Worm (Caenorhabditis elegans) whole organism, L1 larva: Measurements from ENCODE around the gene F28A12.10.

Experiments
- dsc-1 ChIP-seq: sonication (generic microtip); optimal IDR thresholded peaks from 2 replicates; lab custom pipeline; 2016; ENCODE audit warnings: mild to moderate bottlenecking, missing genetic modification characterization, missing compliant biosample characterization
- mab-9 ChIP-seq: fragments of 200-800 bp; sonication (Bioruptor generic); IDR thresholded peaks from 2 replicates; pipeline ENCODE4 v1.3.6; 2022; ENCODE audit warnings: missing genetic modification reagents, missing genetic modification characterization, missing compliant biosample characterization
- ztf-11 ChIP-seq, 2 experiments: sonication (generic microtip); optimal IDR thresholded peaks; 2 replicates each; lab custom pipeline; 2016 to 2017; ENCODE audit warnings: missing genetic modification characterization in 2 of 2, missing biosample characterization in 1 of 2, missing compliant biosample characterization in 1 of 2

DNA sequence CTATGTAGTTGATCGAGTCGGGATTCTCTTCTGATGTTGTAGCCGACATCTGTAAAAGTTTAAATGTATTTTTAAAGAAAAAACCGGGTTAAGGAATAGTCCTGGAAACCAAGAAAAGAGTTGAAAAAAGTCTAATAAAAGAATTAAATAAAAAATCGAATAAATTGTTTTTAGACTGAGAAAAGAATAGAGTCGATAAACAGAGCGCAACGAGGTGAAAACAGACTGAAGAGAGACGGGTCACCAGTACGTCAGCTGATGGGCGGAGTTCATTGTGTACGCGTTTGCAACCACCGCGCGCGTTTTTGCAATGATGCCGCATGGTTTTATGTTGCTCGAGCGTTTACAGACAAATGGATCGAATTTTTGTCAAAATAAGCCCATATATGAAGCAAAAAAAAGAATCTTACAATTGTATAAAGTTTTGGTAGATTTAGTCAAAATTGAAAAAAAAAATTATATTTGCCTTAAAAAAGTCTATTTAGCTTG lies 6.2 kb downstream of the F28A12.10 start, which contains the start of gene atg-18:
- peak in 1 of 2 experiments; percentile 29 for TF ChIP-seq ztf-11 (tag; optimal IDR thresholded peaks at IDR 0.05; lab: Kevin White, UChicago)
- no peak for TF ChIP-seq mab-9 (GFP tag; lab: Robert Waterston, UW)
- TF ChIP-seq dsc-1 (tag; lab: Kevin White, UChicago) = peak; percentile 57
